Worm (Caenorhabditis elegans) whole organism, L4/young adult: Measurements from ENCODE around the gene pkg-2.

Source experiments
- W03F9.2 ChIP-seq: fragments of 150-350 bp; optimal IDR thresholded peaks from 2 replicates; lab custom pipeline; 2014; ENCODE audit warnings: missing biosample characterization, missing genetic modification characterization
- him-1 ChIP-seq: sonication (generic microtip); optimal IDR thresholded peaks from 2 replicates; lab custom pipeline; 2016; ENCODE audit warnings: missing genotype, missing genetic modification reagents, missing genetic modification characterization, missing compliant biosample characterization

- TF ChIP-seq W03F9.2: no peak
- TF ChIP-seq him-1 (tag; lab: Kevin White, UChicago): no peak
Observed at ce11 chrIV:8512679-8513078, 8.0 kb upstream of the pkg-2 start, which contains the start of gene C09G4.4.
